Worm (Caenorhabditis elegans): ENCODE results near the gene F49E12.12.

DNA sequence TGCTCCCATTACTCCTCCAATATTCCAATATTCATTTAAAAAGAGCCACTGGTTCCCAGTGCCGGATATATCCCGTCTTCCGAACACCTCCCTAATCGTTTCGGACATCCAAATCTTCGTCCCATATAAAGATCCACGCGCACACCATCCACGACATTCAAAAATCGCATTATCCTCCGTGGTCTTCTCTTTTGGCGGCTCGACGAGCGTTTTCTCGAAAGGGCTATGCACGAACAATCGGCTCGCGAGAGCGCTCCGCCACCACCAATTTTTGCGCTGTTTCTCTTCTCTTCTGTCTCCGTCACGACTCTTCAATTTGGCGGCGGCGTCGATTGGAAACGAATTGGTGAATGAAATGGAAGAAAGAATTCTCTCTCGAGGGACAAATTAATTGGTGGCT, 28.0 kb upstream of the F49E12.12 start:
- TF ChIP-seq pha-4 (tag; optimal IDR thresholded peaks at IDR 0.05) = no peak
- no peak for TF ChIP-seq ahr-1 (tag; optimal IDR thresholded peaks at IDR 0.05)
- TF ChIP-seq hlh-6 (tag; optimal IDR thresholded peaks at IDR 0.05) = no peak
- no peak for TF ChIP-seq nhr-11 (tag; optimal IDR thresholded peaks at IDR 0.05)
- no peak for TF ChIP-seq ttx-3 (tag; optimal IDR thresholded peaks at IDR 0.05)
- no peak for TF ChIP-seq ceh-19 (GFP tag; optimal IDR thresholded peaks at IDR 0.05)
- no peak for TF ChIP-seq ets-4 (tag; optimal IDR thresholded peaks at IDR 0.05)

Measured in whole organism, late embryonic.